Fruit fly (Drosophila melanogaster): ENCODE data around the gene CG34448.
A peak's percentile ranks its signal among the peaks of the same experiment; 100 is the strongest.

Gene CG34448

dm6 chr2L:2433494-2434054 lies 15.8 kb upstream of the CG34448 start (continued):
- TF ChIP-seq tio (GFP tag; optimal IDR thresholded peaks at IDR 0.05): peak; percentile 67
- TF ChIP-seq Hmx (GFP tag; optimal IDR thresholded peaks at IDR 0.05): no peak
- peak; percentile 89 for TF ChIP-seq CG1529 (GFP tag; optimal IDR thresholded peaks at IDR 0.05)
- TF ChIP-seq CG4328 (GFP tag; optimal IDR thresholded peaks at IDR 0.05): no peak
- TF ChIP-seq Eip74EF (GFP tag; optimal IDR thresholded peaks at IDR 0.05): peak in 1 of 2 experiments; percentile 83
- peak; percentile 80 for TF ChIP-seq CG14014 (GFP tag; IDR thresholded peaks at IDR 0.05)
- TF ChIP-seq CG14441 (GFP tag; IDR thresholded peaks at IDR 0.05): peak; percentile 87
- TF ChIP-seq CG2889 (GFP tag; IDR thresholded peaks at IDR 0.05): peak; percentile 54; the same call in 1 of the 3 replicates
- peak; percentile 60 for TF ChIP-seq CG10147 (GFP tag; optimal IDR thresholded peaks at IDR 0.05)
- peak; percentile 77 for TF ChIP-seq Atf-2 (GFP tag; optimal IDR thresholded peaks at IDR 0.05)
- TF ChIP-seq Nf-YB (GFP tag; optimal IDR thresholded peaks at IDR 0.05): peak; percentile 38
- TF ChIP-seq CoRest (tag; optimal IDR thresholded peaks at IDR 0.05): peak; percentile 89
- peak; percentile 60 for TF ChIP-seq gt (GFP tag; IDR thresholded peaks at IDR 0.05)
- peak; percentile 55 for TF ChIP-seq da (GFP tag; optimal IDR thresholded peaks at IDR 0.05)
- no peak for TF ChIP-seq CG17612 (GFP tag; IDR thresholded peaks at IDR 0.05)
- peak in 1 of 3 experiments; percentile 60 for TF ChIP-seq lola (GFP tag; optimal IDR thresholded peaks at IDR 0.05)
- peak; percentile 69 for TF ChIP-seq gcm (GFP tag; optimal IDR thresholded peaks at IDR 0.05)
- TF ChIP-seq jing (GFP tag; optimal IDR thresholded peaks at IDR 0.05): peak; percentile 85
- TF ChIP-seq B-H1 (GFP tag; IDR thresholded peaks at IDR 0.05): peak; percentile 76
- TF ChIP-seq CG12744 (GFP tag; optimal IDR thresholded peaks at IDR 0.05): peak; percentile 38
- TF ChIP-seq CG9817 (tag; optimal IDR thresholded peaks at IDR 0.05): peak; percentile 82
- TF ChIP-seq ara (GFP tag; IDR thresholded peaks at IDR 0.05): peak; percentile 78; the same call in 1 of the 2 replicates
- peak; percentile 79 for TF ChIP-seq NK7.1 (GFP tag; optimal IDR thresholded peaks at IDR 0.05)
- peak; percentile 79 for TF ChIP-seq CG18262 (tag; optimal IDR thresholded peaks at IDR 0.05)
- peak; percentile 82 for TF ChIP-seq stc (GFP tag; IDR thresholded peaks at IDR 0.05)
- peak; percentile 80 for TF ChIP-seq CG12769 (tag; optimal IDR thresholded peaks at IDR 0.05)
- TF ChIP-seq CG32772 (GFP tag; IDR thresholded peaks at IDR 0.05): peak; percentile 85
- TF ChIP-seq CG10274 (GFP tag; optimal IDR thresholded peaks at IDR 0.05): peak; percentile 45
- TF ChIP-seq CG2202 (tag; optimal IDR thresholded peaks at IDR 0.05): peak; percentile 58
- peak; percentile 81 for TF ChIP-seq ssp (GFP tag; IDR thresholded peaks at IDR 0.05)
- TF ChIP-seq CG1647 (GFP tag; optimal IDR thresholded peaks at IDR 0.05): peak; percentile 76
- TF ChIP-seq CG16813 (GFP tag; IDR thresholded peaks at IDR 0.05; ENCODE audit: partially characterized antibody): no peak
- TF ChIP-seq CG34422 (GFP tag; IDR thresholded peaks at IDR 0.05): peak; percentile 76
- peak; percentile 76 for TF ChIP-seq maf-S (GFP tag; optimal IDR thresholded peaks at IDR 0.05)
- TF ChIP-seq z (GFP tag; IDR thresholded peaks at IDR 0.05): no peak
- peak; percentile 48 for TF ChIP-seq scrt (GFP tag; optimal IDR thresholded peaks at IDR 0.05)
- TF ChIP-seq CrebB (tag; optimal IDR thresholded peaks at IDR 0.05): peak; percentile 69
- no peak for TF ChIP-seq Trl (optimal IDR thresholded peaks at IDR 0.05)
- peak; percentile 87 for TF ChIP-seq Trl (GFP tag; optimal IDR thresholded peaks at IDR 0.05)
- peak; percentile 29 for TF ChIP-seq tup (GFP tag; optimal IDR thresholded peaks at IDR 0.05)
- no peak for TF ChIP-seq CG6683 (GFP tag; optimal IDR thresholded peaks at IDR 0.05)
- TF ChIP-seq Nf-YA (GFP tag; IDR thresholded peaks at IDR 0.05): peak; percentile 75
- peak; percentile 71 for TF ChIP-seq CG17568 (GFP tag; optimal IDR thresholded peaks at IDR 0.05)
- no peak for TF ChIP-seq CG7963 (GFP tag; IDR thresholded peaks at IDR 0.05; ENCODE audit: partially characterized antibody)
- TF ChIP-seq nerfin-1 (tag; optimal IDR thresholded peaks at IDR 0.05): peak; percentile 72
- peak; percentile 83 for TF ChIP-seq jumu (GFP tag; optimal IDR thresholded peaks at IDR 0.05)
- TF ChIP-seq nmo (GFP tag; optimal IDR thresholded peaks at IDR 0.05): peak; percentile 91
- TF ChIP-seq Hsf (GFP tag; optimal IDR thresholded peaks at IDR 0.05): peak; percentile 84
- no peak for TF ChIP-seq tna (GFP tag; IDR thresholded peaks at IDR 0.05; ENCODE audit: partially characterized antibody)
- no peak for TF ChIP-seq bigmax (GFP tag; optimal IDR thresholded peaks at IDR 0.05)
